Worm (Caenorhabditis elegans) whole organism, early embryonic: Measurements from ENCODE around the gene gmap-3.

Experiments used
- B0310.2 ChIP-seq: sonication (generic microtip); optimal IDR thresholded peaks from 2 replicates; lab custom pipeline; 2016; ENCODE audit warnings: mild to moderate bottlenecking, missing genetic modification characterization, missing compliant biosample characterization
- F13C5.2 ChIP-seq: sonication (generic microtip); optimal IDR thresholded peaks from 2 replicates; lab custom pipeline; 2017; ENCODE audit warnings: mild to moderate bottlenecking, missing genetic modification characterization, inconsistent platforms, missing compliant biosample characterization
- aly-1 ChIP-seq: sonication (generic microtip); optimal IDR thresholded peaks from 2 replicates; lab custom pipeline; 2016; ENCODE audit warnings: missing genetic modification characterization, missing compliant biosample characterization
- ama-1 ChIP-seq: fragments of 150-350 bp; optimal IDR thresholded peaks from 2 replicates; lab custom pipeline; 2014
- ceh-13 ChIP-seq: fragments of 200-800 bp; sonication (Bioruptor generic); optimal IDR thresholded peaks from 2 replicates; lab custom pipeline; 2018; ENCODE audit warnings: mild to moderate bottlenecking, missing genetic modification characterization, missing compliant biosample characterization
- ceh-36 ChIP-seq: sonication (generic microtip); optimal IDR thresholded peaks from 2 replicates; lab custom pipeline; 2016; ENCODE audit warnings: missing genetic modification characterization, inconsistent platforms, missing compliant biosample characterization
- ets-7 ChIP-seq: sonication (generic microtip); optimal IDR thresholded peaks from 2 replicates; lab custom pipeline; 2016; ENCODE audit warnings: missing genotype, missing genetic modification characterization, missing compliant biosample characterization
- flt-1 ChIP-seq: fragments of 200-800 bp; sonication (Bioruptor generic); IDR thresholded peaks from 2 replicates; pipeline ENCODE4 v1.3.6; 2022; ENCODE audit warnings: missing genetic modification characterization, missing compliant biosample characterization
- hmbx-1 ChIP-seq: sonication (generic microtip); optimal IDR thresholded peaks from 2 replicates; lab custom pipeline; 2016; ENCODE audit warnings: mild to moderate bottlenecking, missing genetic modification characterization, missing compliant biosample characterization
- hmg-4 ChIP-seq: fragments of 200-800 bp; sonication (Bioruptor generic); optimal IDR thresholded peaks from 2 replicates; lab custom pipeline; 2018; ENCODE audit warnings: mild to moderate bottlenecking, missing genetic modification characterization, missing compliant biosample characterization
- hnd-1 ChIP-seq: sonication (generic microtip); optimal IDR thresholded peaks from 2 replicates; lab custom pipeline; 2016; ENCODE audit warnings: missing genetic modification characterization, missing compliant biosample characterization
- pes-1 ChIP-seq: fragments of 200-800 bp; sonication (Bioruptor generic); IDR thresholded peaks from 2 replicates; pipeline ENCODE4 v1.3.6; 2022; ENCODE audit warnings: missing genetic modification reagents, missing genetic modification characterization, missing compliant biosample characterization
- scrt-1 ChIP-seq: fragments of 200-800 bp; sonication (Bioruptor generic); IDR thresholded peaks from 2 replicates; pipeline ENCODE4 v1.3.6; 2022; ENCODE audit warnings: missing genetic modification characterization, missing compliant biosample characterization
- sea-1 ChIP-seq: fragments of 200-800 bp; sonication (Bioruptor generic); conservative IDR thresholded peaks from 2 replicates; pipeline ENCODE4 v1.3.6; 2022; ENCODE audit warnings: missing genetic modification characterization, missing compliant biosample characterization
- tbx-11 ChIP-seq: fragments of 200-800 bp; sonication (Bioruptor generic); IDR thresholded peaks from 2 replicates; pipeline ENCODE4 v1.3.6; 2022; ENCODE audit warnings: missing genetic modification characterization, missing compliant biosample characterization
- tbx-37 ChIP-seq: fragments of 200-800 bp; sonication (Bioruptor generic); conservative IDR thresholded peaks from 2 replicates; pipeline ENCODE4 v1.3.6; 2022; ENCODE audit warnings: missing genetic modification reagents, missing genetic modification characterization, missing compliant biosample characterization
- tra-4 ChIP-seq: sonication (generic microtip); optimal IDR thresholded peaks from 2 replicates; lab custom pipeline; 2017; ENCODE audit warnings: missing genetic modification characterization, missing compliant biosample characterization

The gmap-3 gene

ce11 chrX:12940811-12941210 is at the start of gene gmap-3:
TSS of gene gmap-3 (minus strand) at chrX:12940958.
- no peak for TF ChIP-seq pes-1 (GFP tag; lab: Robert Waterston, UW)
- TF ChIP-seq ceh-36, result no peak
- TF ChIP-seq tbx-11 (GFP tag; lab: Robert Waterston, UW), result no peak
- no peak for TF ChIP-seq flt-1 (GFP tag; lab: Robert Waterston, UW)

- TF ChIP-seq B0310.2 (tag; lab: Kevin White, UChicago) (no peak), tbx-37 (GFP tag; lab: Robert Waterston, UW) (no peak), ets-7 (tag; lab: Kevin White, UChicago) (no peak), ceh-36 (no peak), scrt-1 (no peak), tbx-11 (GFP tag; lab: Robert Waterston, UW) (no peak), ama-1 (lab: Kevin White, UChicago) (no peak), aly-1 (tag; lab: Kevin White, UChicago) (no peak), pes-1 (GFP tag; lab: Robert Waterston, UW) (no peak), tra-4 (tag; lab: Kevin White, UChicago) (no peak), F13C5.2 (tag; lab: Kevin White, UChicago) (no peak), sea-1 (no peak), flt-1 (GFP tag; lab: Robert Waterston, UW) (no peak), hnd-1 (tag; lab: Kevin White, UChicago) (no peak), ceh-13 (GFP tag; lab: Kevin White, UChicago) (no peak), hmbx-1 (tag; lab: Kevin White, UChicago) (no peak), hmg-4 (GFP tag; lab: Kevin White, UChicago) (no peak)
These were observed 48.4 kb upstream of the gmap-3 start, which contains the start of gene F11C1.7 for ce11 chrX:12989205-12989604. TSS of gene F11C1.7 (plus strand) at chrX:12989344.

- TF ChIP-seq tbx-11 (GFP tag; lab: Robert Waterston, UW) (no peak), hmbx-1 (tag; lab: Kevin White, UChicago) (no peak), pes-1 (GFP tag; lab: Robert Waterston, UW) (no peak), ceh-13 (GFP tag; lab: Kevin White, UChicago) (no peak), flt-1 (GFP tag; lab: Robert Waterston, UW) (no peak), B0310.2 (tag; lab: Kevin White, UChicago) (no peak)
These were observed 46.4 kb upstream of the gmap-3 start, which contains the start of gene mff-1 for ce11 chrX:12987119-12987518. TSS of gene mff-1 (minus strand) at chrX:12987219.

- TF ChIP-seq tbx-11 (GFP tag; lab: Robert Waterston, UW) (no peak), ets-7 (tag; lab: Kevin White, UChicago) (no peak), aly-1 (tag; lab: Kevin White, UChicago) (no peak), hmbx-1 (tag; lab: Kevin White, UChicago) (no peak), scrt-1 (no peak), hmg-4 (GFP tag; lab: Kevin White, UChicago) (no peak), sea-1 (no peak), ceh-13 (GFP tag; lab: Kevin White, UChicago) (no peak), ceh-36 (no peak), B0310.2 (tag; lab: Kevin White, UChicago) (no peak), F13C5.2 (tag; lab: Kevin White, UChicago) (no peak), flt-1 (GFP tag; lab: Robert Waterston, UW) (no peak), pes-1 (GFP tag; lab: Robert Waterston, UW) (no peak), ama-1 (lab: Kevin White, UChicago) (no peak), tra-4 (tag; lab: Kevin White, UChicago) (no peak)
These were observed 42.0 kb upstream of the gmap-3 start for ce11 chrX:12982725-12983124.

- TF ChIP-seq ets-7 (tag; lab: Kevin White, UChicago) (no peak), hmbx-1 (tag; lab: Kevin White, UChicago) (no peak), hmg-4 (GFP tag; lab: Kevin White, UChicago) (no peak), F13C5.2 (tag; lab: Kevin White, UChicago) (no peak), sea-1 (no peak), B0310.2 (tag; lab: Kevin White, UChicago) (no peak), scrt-1 (no peak), hnd-1 (tag; lab: Kevin White, UChicago) (no peak), tra-4 (tag; lab: Kevin White, UChicago) (no peak)
These were observed 40.6 kb upstream of the gmap-3 start, which contains the start of gene scav-4 for ce11 chrX:12981393-12981792. TSS of gene scav-4 (plus strand) at chrX:12981775.

ce11 chrX:12979747-12980146 is 39.0 kb upstream of the gmap-3 start:
- TF ChIP-seq B0310.2 (tag; lab: Kevin White, UChicago) (no peak), ceh-13 (GFP tag; lab: Kevin White, UChicago) (no peak), hmbx-1 (tag; lab: Kevin White, UChicago) (no peak), pes-1 (GFP tag; lab: Robert Waterston, UW) (no peak), hmg-4 (GFP tag; lab: Kevin White, UChicago) (no peak), ceh-36 (no peak), flt-1 (GFP tag; lab: Robert Waterston, UW) (no peak), hnd-1 (tag; lab: Kevin White, UChicago) (no peak), sea-1 (no peak), tra-4 (tag; lab: Kevin White, UChicago) (no peak), ama-1 (lab: Kevin White, UChicago) (no peak), scrt-1 (no peak)

ce11 chrX:12978569-12978968 is 37.8 kb upstream of the gmap-3 start:
- no peak for TF ChIP-seq hmbx-1 (tag; lab: Kevin White, UChicago)
- TF ChIP-seq hnd-1 (tag; lab: Kevin White, UChicago), result no peak
- TF ChIP-seq sea-1, result no peak
- TF ChIP-seq ama-1 (lab: Kevin White, UChicago), result no peak
- TF ChIP-seq B0310.2 (tag; lab: Kevin White, UChicago), result no peak
- no peak for TF ChIP-seq scrt-1
- no peak for TF ChIP-seq tbx-11 (GFP tag; lab: Robert Waterston, UW)
- no peak for TF ChIP-seq pes-1 (GFP tag; lab: Robert Waterston, UW)
- TF ChIP-seq ets-7 (tag; lab: Kevin White, UChicago), result no peak
- no peak for TF ChIP-seq tra-4 (tag; lab: Kevin White, UChicago)
